Worm (Caenorhabditis elegans) whole organism, L3 larva: ENCODE measurements around the gene rpa-1.

Source experiments
- ceh-16 ChIP-seq: sonication (generic microtip); optimal IDR thresholded peaks from 2 replicates; lab custom pipeline; 2017; ENCODE audit warnings: missing biosample characterization, missing genetic modification characterization
- ceh-28 ChIP-seq: fragments of 150-350 bp; optimal IDR thresholded peaks from 2 replicates; lab custom pipeline; 2014; ENCODE audit warnings: missing biosample characterization, missing genetic modification reagents, missing genetic modification characterization
- egl-27 ChIP-seq: sonication (generic microtip); optimal IDR thresholded peaks from 4 replicates; lab custom pipeline; 2017; ENCODE audit warnings: missing biosample characterization, missing genetic modification reagents, missing genetic modification characterization
- jun-1 ChIP-seq: fragments of 150-350 bp; optimal IDR thresholded peaks from 2 replicates; lab custom pipeline; 2014; ENCODE audit warnings: missing biosample characterization, missing genetic modification reagents, missing genetic modification characterization
- lin-15B ChIP-seq: fragments of 150-350 bp; optimal IDR thresholded peaks from 2 replicates; lab custom pipeline; 2014; ENCODE audit warnings: missing biosample characterization, missing genetic modification characterization
- nfya-1 ChIP-seq: sonication (generic microtip); optimal IDR thresholded peaks from 2 replicates; lab custom pipeline; 2017; ENCODE audit warnings: missing genetic modification characterization, mild to moderate bottlenecking, missing compliant biosample characterization, antibody characterized with exemption, moderate library complexity; ENCODE audit not compliant: insufficient read depth
- nhr-25 ChIP-seq: sonication (generic microtip); optimal IDR thresholded peaks from 2 replicates; lab custom pipeline; 2017; ENCODE audit warnings: missing biosample characterization, missing genetic modification characterization
- nhr-28 ChIP-seq: fragments of 150-350 bp; optimal IDR thresholded peaks from 2 replicates; lab custom pipeline; 2014; ENCODE audit warnings: missing biosample characterization, missing genetic modification characterization
- snpc-4 ChIP-seq: fragments of 150-350 bp; optimal IDR thresholded peaks from 2 replicates; lab custom pipeline; 2014; ENCODE audit warnings: missing biosample characterization, missing genetic modification characterization
- unc-39 ChIP-seq: sonication (generic microtip); optimal IDR thresholded peaks from 4 replicates; lab custom pipeline; 2017; ENCODE audit warnings: missing biosample characterization, missing genetic modification characterization
- ztf-11 ChIP-seq: fragments of 150-350 bp; optimal IDR thresholded peaks from 2 replicates; lab custom pipeline; 2014; ENCODE audit warnings: missing biosample characterization, missing genetic modification characterization

DNA sequence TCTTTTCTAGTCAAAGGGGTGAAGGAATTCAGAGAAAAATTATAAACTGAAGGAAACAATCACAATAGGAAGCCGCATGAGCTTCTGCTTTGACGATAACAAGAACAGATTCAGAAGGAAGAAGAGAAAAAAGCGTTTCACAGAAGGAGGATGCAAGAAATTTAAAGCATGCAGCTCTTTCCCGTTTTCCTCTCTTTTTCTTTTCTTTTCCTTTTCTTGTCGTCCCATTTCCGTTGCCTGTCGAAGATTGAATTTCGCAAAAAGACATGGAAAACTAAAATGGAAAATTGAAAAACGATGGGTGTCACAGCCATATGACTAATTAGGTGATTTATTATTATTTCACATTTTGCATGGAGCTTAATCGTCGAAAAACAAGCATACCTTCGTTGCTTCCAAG is 51.7 kb downstream of the rpa-1 start:
- TF ChIP-seq ceh-16 (tag; lab: Kevin White, UChicago), result no peak
- no peak for TF ChIP-seq nfya-1 (tag; lab: Kevin White, UChicago)
- no peak for TF ChIP-seq ceh-28 (tag; lab: Kevin White, UChicago)
- no peak for TF ChIP-seq unc-39 (tag; lab: Kevin White, UChicago)
- TF ChIP-seq lin-15B (tag; lab: Kevin White, UChicago), result no peak
- no peak for TF ChIP-seq jun-1 (tag; lab: Kevin White, UChicago)
- no peak for TF ChIP-seq nhr-25 (tag; lab: Kevin White, UChicago)
- no peak for TF ChIP-seq egl-27
- no peak for TF ChIP-seq ztf-11 (tag; lab: Kevin White, UChicago)
- TF ChIP-seq nhr-28 (tag; lab: Kevin White, UChicago), result no peak
- TF ChIP-seq snpc-4 (tag; lab: Kevin White, UChicago), result no peak
